Worm (Caenorhabditis elegans): ENCODE data around the gene rpl-39.

Gene rpl-39

ce11 chrV:7730488-7730887 is 45.4 kb downstream of the rpl-39 start (continued):
- no peak for TF ChIP-seq ztf-6 (GFP tag; IDR thresholded peaks at IDR 0.05)
- TF ChIP-seq ceh-91 (GFP tag; IDR thresholded peaks at IDR 0.05): no peak
- TF ChIP-seq lir-1 (GFP tag; conservative IDR thresholded peaks at IDR 0.05): no peak
- TF ChIP-seq him-1 (tag; optimal IDR thresholded peaks at IDR 0.05): peak; percentile 28
- peak; percentile 57; the same call in 1 of the 2 replicates for TF ChIP-seq hsf-1 (GFP tag; IDR thresholded peaks at IDR 0.05)
- no peak for TF ChIP-seq nfya-1 (tag; optimal IDR thresholded peaks at IDR 0.05; ENCODE audit: borderline replicate concordance, insufficient read depth)
- no peak for TF ChIP-seq lag-1 (GFP tag; IDR thresholded peaks at IDR 0.05)
- TF ChIP-seq D2030.7 (GFP tag; IDR thresholded peaks at IDR 0.05): peak; percentile 46; the same call in 1 of the 2 replicates
- TF ChIP-seq akir-1 (GFP tag; optimal IDR thresholded peaks at IDR 0.05): no peak
- no peak for TF ChIP-seq cebp-1 (GFP tag; IDR thresholded peaks at IDR 0.05)
- TF ChIP-seq cebp-1 (tag; optimal IDR thresholded peaks at IDR 0.05): peak; percentile 47
- TF ChIP-seq tbx-9 (tag; optimal IDR thresholded peaks at IDR 0.05; ENCODE audit: borderline replicate concordance): no peak
- TF ChIP-seq nfyb-1 (GFP tag; IDR thresholded peaks at IDR 0.05): peak; percentile 53; the same call in 1 of the 2 replicates
- TF ChIP-seq egl-18 (GFP tag; IDR thresholded peaks at IDR 0.05): no peak
- peak; percentile 0 for TF ChIP-seq madf-10 (tag; optimal IDR thresholded peaks at IDR 0.05)
- no peak for TF ChIP-seq lin-40 (tag; optimal IDR thresholded peaks at IDR 0.05)
- TF ChIP-seq hmg-1.2 (GFP tag; IDR thresholded peaks at IDR 0.05): peak; percentile 42; the same call in 1 of the 2 replicates
- 0 out of 2 replicates have a peak, but pooled peaks have one; percentile 24 for TF ChIP-seq ztf-28 (GFP tag; IDR thresholded peaks at IDR 0.05)
- TF ChIP-seq nhr-90 (tag; optimal IDR thresholded peaks at IDR 0.05): peak; percentile 35
- no peak for TF ChIP-seq ama-1 (optimal IDR thresholded peaks at IDR 0.05)
- TF ChIP-seq ama-1 (GFP tag; optimal IDR thresholded peaks at IDR 0.05): peak in 1 of 2 experiments; percentile 50
- no peak for TF ChIP-seq snpc-1.3 (tag; optimal IDR thresholded peaks at IDR 0.05; ENCODE audit: insufficient read depth)
- 0 out of 2 replicates have a peak, but pooled peaks have one; percentile 18 for TF ChIP-seq B0336.3 (GFP tag; IDR thresholded peaks at IDR 0.05)
- TF ChIP-seq lsy-27 (tag; optimal IDR thresholded peaks at IDR 0.05; ENCODE audit: borderline replicate concordance, insufficient read depth): no peak
- TF ChIP-seq F55B11.4 (tag; optimal IDR thresholded peaks at IDR 0.05; ENCODE audit: borderline replicate concordance, insufficient read depth): no peak
- TF ChIP-seq lin-35 (GFP tag; optimal IDR thresholded peaks at IDR 0.05): no peak
- TF ChIP-seq dpl-1 (GFP tag; optimal IDR thresholded peaks at IDR 0.05): no peak
- TF ChIP-seq F22D6.2 (tag; optimal IDR thresholded peaks at IDR 0.05): no peak
- TF ChIP-seq ztf-22 (GFP tag; optimal IDR thresholded peaks at IDR 0.05): no peak
- no peak for TF ChIP-seq mcd-1 (GFP tag; IDR thresholded peaks at IDR 0.05)
- TF ChIP-seq ztf-26 (tag; optimal IDR thresholded peaks at IDR 0.05): no peak
- TF ChIP-seq rcor-1 (GFP tag; IDR thresholded peaks at IDR 0.05): 0 out of 2 replicates have a peak, but pooled peaks have one; percentile 30
- no peak for TF ChIP-seq ccch-3 (GFP tag; optimal IDR thresholded peaks at IDR 0.05)
- TF ChIP-seq B0019.2 (GFP tag; conservative IDR thresholded peaks at IDR 0.05): no peak
- no peak for TF ChIP-seq hmg-20 (GFP tag; IDR thresholded peaks at IDR 0.05)
- no peak for TF ChIP-seq madf-8 (GFP tag; conservative IDR thresholded peaks at IDR 0.05)
- TF ChIP-seq tlf-1 (GFP tag; optimal IDR thresholded peaks at IDR 0.05): no peak
- no peak for TF ChIP-seq mes-4 (tag; optimal IDR thresholded peaks at IDR 0.05)
- no peak for TF ChIP-seq nhr-80 (tag; optimal IDR thresholded peaks at IDR 0.05)
- TF ChIP-seq sdz-38 (tag; optimal IDR thresholded peaks at IDR 0.05): no peak

- TF ChIP-seq madf-6 (GFP tag; IDR thresholded peaks at IDR 0.05) (no peak), xnd-1 (tag; optimal IDR thresholded peaks at IDR 0.05) (no peak), B0035.1 (tag; optimal IDR thresholded peaks at IDR 0.05) (no peak), F57C9.4 (tag; optimal IDR thresholded peaks at IDR 0.05) (no peak), nfyb-1 (GFP tag; IDR thresholded peaks at IDR 0.05) (no peak), sptf-2 (GFP tag; optimal IDR thresholded peaks at IDR 0.05) (no peak), lsl-1 (GFP tag; optimal IDR thresholded peaks at IDR 0.05) (no peak), madf-10 (tag; optimal IDR thresholded peaks at IDR 0.05) (no peak), egl-44 (GFP tag; IDR thresholded peaks at IDR 0.05) (no peak), snpc-3.4 (tag; optimal IDR thresholded peaks at IDR 0.05) (no peak), dpl-1 (GFP tag; optimal IDR thresholded peaks at IDR 0.05) (no peak), him-1 (tag; optimal IDR thresholded peaks at IDR 0.05) (no peak), Y79H2A.3 (GFP tag; conservative IDR thresholded peaks at IDR 0.05) (no peak), lag-1 (GFP tag; IDR thresholded peaks at IDR 0.05) (no peak), sdz-38 (tag; optimal IDR thresholded peaks at IDR 0.05) (no peak)
Measured at ce11 chrV:7728679-7729027, 47.2 kb downstream of the rpl-39 start, which contains the start of gene Y97E10C.1. Y97E10C.1 (plus strand) TSS chrV:7728879.
